Worm (Caenorhabditis elegans): ENCODE data around the gene F02A9.1.

Gene F02A9.1

DNA sequence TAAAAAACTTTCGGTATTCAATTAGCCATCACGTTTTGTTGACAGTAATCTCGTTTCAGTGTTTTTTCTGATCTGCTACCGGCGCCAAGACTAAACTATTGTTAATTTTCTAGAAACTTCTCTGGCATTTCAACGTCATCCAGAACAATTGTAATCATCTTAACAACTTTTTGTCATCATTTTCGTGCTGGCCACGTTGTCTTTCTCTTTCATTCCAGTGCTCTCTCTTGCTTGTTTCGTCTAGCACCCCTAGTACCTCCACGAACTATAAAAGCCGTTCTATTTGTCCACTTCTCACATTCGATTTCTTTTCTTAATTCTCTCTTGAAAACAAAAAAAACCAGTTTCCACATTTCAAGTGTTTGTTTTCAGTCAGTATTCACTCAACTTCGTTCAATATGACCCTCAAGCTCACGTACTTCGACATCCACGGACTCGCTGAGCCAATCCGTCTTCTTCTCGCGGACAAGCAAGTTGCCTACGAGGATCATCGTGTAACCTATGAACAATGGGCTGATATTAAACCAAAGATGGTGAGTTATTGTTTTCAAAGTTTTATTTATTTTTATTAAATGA lies 18.6 kb downstream of the F02A9.1 start, which contains the start of gene gst-1 (continued):
- TF ChIP-seq unc-62 (GFP tag; optimal IDR thresholded peaks at IDR 0.05 in 1 of 2), result peak in 1 of 2 experiments; percentile 93
- TF ChIP-seq unc-62 (tag; optimal IDR thresholded peaks at IDR 0.05), result no peak
- TF ChIP-seq hlh-30 (tag; optimal IDR thresholded peaks at IDR 0.05; ENCODE audit: insufficient read depth), result peak; percentile 7
- TF ChIP-seq nhr-28 (tag; optimal IDR thresholded peaks at IDR 0.05), result peak; percentile 13
- peak; percentile 45 for TF ChIP-seq T20F7.1 (GFP tag; optimal IDR thresholded peaks at IDR 0.05)
- TF ChIP-seq Y5F2A.4 (GFP tag; optimal IDR thresholded peaks at IDR 0.05), result no peak
- TF ChIP-seq pha-4 (GFP tag; IDR thresholded peaks at IDR 0.05), result peak; percentile 40; the same call in 1 of the 2 replicates
- no peak for TF ChIP-seq pha-4 (tag; optimal IDR thresholded peaks at IDR 0.05)
- no peak for TF ChIP-seq nhr-6 (tag; optimal IDR thresholded peaks at IDR 0.05)

DNA sequence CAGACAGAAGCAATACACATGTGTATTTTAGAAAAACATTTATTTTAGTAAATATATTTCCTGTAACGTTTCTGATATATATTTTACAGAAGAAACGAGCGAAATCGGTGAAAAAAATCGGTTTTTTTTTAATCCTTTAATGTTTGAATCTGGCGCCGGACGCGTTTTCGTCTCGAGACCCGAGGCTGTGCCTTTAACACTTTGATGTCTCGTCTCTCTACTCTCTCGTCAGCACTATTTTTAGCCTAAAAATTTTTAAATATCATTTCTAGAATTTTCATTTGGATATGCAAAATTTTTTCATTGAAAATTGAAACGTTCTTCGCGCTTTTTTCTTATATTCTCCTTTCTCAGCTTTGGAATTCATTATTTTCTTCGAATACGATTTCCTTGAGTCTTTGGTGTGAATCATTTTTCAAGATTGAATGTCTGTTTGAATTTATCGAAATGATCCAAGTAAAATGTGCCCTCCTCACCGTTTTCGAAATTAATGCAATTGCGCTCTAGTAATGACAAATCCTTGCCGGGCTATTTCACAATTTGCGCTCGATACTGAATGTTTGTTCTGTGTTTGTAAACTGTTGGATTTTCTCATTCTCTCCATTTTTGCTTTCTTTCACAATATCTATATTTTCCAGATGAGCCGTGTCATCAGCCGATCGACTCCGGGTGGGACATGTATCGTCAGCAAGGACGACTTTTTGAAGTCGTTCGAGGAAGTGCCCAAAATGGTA lies 23.0 kb downstream of the F02A9.1 start, which contains the start of gene cls-2:
Gene cls-2, plus strand, starts transcription at position 635 of the 734 bp plus-strand sequence.
- TF ChIP-seq F49E8.2 (tag; optimal IDR thresholded peaks at IDR 0.05; ENCODE audit: borderline replicate concordance) (no peak), snpc-1.2 (GFP tag; IDR thresholded peaks at IDR 0.05) (no peak), lim-7 (GFP tag; IDR thresholded peaks at IDR 0.05) (peak; percentile 23; the same call in 1 of the 2 replicates), lin-29 (GFP tag; IDR thresholded peaks at IDR 0.05) (no peak), ctbp-1 (GFP tag; IDR thresholded peaks at IDR 0.05) (0 out of 2 replicates have a peak, but pooled peaks have one; percentile 14), daf-8 (GFP tag; IDR thresholded peaks at IDR 0.05) (no peak), mdt-29 (GFP tag; IDR thresholded peaks at IDR 0.05) (no peak), lin-13 (GFP tag; optimal IDR thresholded peaks at IDR 0.05) (no peak), mep-1 (tag; optimal IDR thresholded peaks at IDR 0.05) (no peak), ceh-32 (tag; optimal IDR thresholded peaks at IDR 0.05; ENCODE audit: poor library complexity) (no peak), dmd-6 (GFP tag; IDR thresholded peaks at IDR 0.05) (0 out of 2 replicates have a peak, but pooled peaks have one; percentile 7), nhr-42 (GFP tag; IDR thresholded peaks at IDR 0.05) (no peak), unc-130 (GFP tag; optimal IDR thresholded peaks at IDR 0.05) (no peak), ztf-7 (tag; optimal IDR thresholded peaks at IDR 0.05) (no peak)

DNA sequence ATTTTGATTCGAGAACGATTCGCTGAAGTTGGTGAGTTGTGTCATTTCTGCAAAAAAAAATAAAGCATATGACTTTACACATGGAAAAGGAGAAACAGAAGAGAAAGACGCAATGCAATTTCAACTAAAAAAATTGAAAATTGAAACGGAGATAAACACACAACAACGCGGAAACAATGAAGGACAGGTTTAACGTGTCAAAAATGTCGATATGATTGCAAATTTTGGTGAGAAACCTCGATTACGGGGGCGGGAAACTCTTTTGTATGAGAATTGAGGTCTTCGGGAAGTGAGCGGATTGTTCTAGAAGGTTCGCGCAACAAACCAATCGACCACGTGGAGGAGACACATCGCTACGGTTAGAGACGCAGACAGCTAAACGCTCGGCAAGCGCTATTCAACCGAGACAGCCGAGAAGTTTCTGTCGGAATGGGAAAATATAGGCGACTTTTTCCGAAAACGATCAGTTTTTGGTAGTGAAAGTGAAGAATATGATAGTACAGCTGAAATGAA lies 23.8 kb downstream of the F02A9.1 start, which contains the start of gene R107.5:
Gene R107.5, minus strand, starts transcription at position 51 of the 513 bp plus-strand sequence.
- TF ChIP-seq dmd-9 (GFP tag; IDR thresholded peaks at IDR 0.05), result peak; percentile 77; the same call in 1 of the 2 replicates
- TF ChIP-seq madf-5 (GFP tag; IDR thresholded peaks at IDR 0.05), result peak; percentile 47 to 79; a peak in 2 of 4 replicates
- TF ChIP-seq ceh-32 (tag; optimal IDR thresholded peaks at IDR 0.05; ENCODE audit: poor library complexity), result peak; percentile 3
- 0 out of 2 replicates have a peak, but pooled peaks have one; percentile 13 for TF ChIP-seq zip-11 (GFP tag; IDR thresholded peaks at IDR 0.05)
- peak; percentile 92 for TF ChIP-seq Y75B8A.6 (GFP tag; IDR thresholded peaks at IDR 0.05)
- TF ChIP-seq lim-7 (GFP tag; IDR thresholded peaks at IDR 0.05), result peak; percentile 67; the same call in 1 of the 2 replicates
- TF ChIP-seq nhr-25 (tag; optimal IDR thresholded peaks at IDR 0.05; ENCODE audit: borderline replicate concordance, insufficient read depth), result peak; percentile 88
- TF ChIP-seq unc-130 (GFP tag; optimal IDR thresholded peaks at IDR 0.05), result no peak
- peak; percentile 72 for TF ChIP-seq zfp-2 (tag; optimal IDR thresholded peaks at IDR 0.05)
- TF ChIP-seq skn-1 (tag; optimal IDR thresholded peaks at IDR 0.05), result no peak
- peak; percentile 87 for TF ChIP-seq ctbp-1 (GFP tag; IDR thresholded peaks at IDR 0.05)
- TF ChIP-seq ceh-82 (tag; optimal IDR thresholded peaks at IDR 0.05), result no peak
- peak; percentile 90 for TF ChIP-seq daf-19 (GFP tag; conservative IDR thresholded peaks at IDR 0.05)
- no peak for TF ChIP-seq ztf-11 (tag; optimal IDR thresholded peaks at IDR 0.05)
- TF ChIP-seq nhr-6 (tag; optimal IDR thresholded peaks at IDR 0.05), result peak; percentile 71
- TF ChIP-seq lsy-2 (tag; optimal IDR thresholded peaks at IDR 0.05), result peak; percentile 88 to 92
- TF ChIP-seq rbr-2 (tag; optimal IDR thresholded peaks at IDR 0.05), result peak; percentile 95
- TF ChIP-seq saeg-2 (GFP tag; IDR thresholded peaks at IDR 0.05), result peak; percentile 90
- peak; percentile 21 for TF ChIP-seq ztf-7 (tag; optimal IDR thresholded peaks at IDR 0.05)
- TF ChIP-seq ceh-62 (tag; optimal IDR thresholded peaks at IDR 0.05), result no peak
- TF ChIP-seq arid-1 (GFP tag; conservative IDR thresholded peaks at IDR 0.05), result peak; percentile 91
- peak; percentile 90 for TF ChIP-seq mep-1 (tag; optimal IDR thresholded peaks at IDR 0.05)
- TF ChIP-seq nhr-48 (tag; optimal IDR thresholded peaks at IDR 0.05), result peak; percentile 94
- TF ChIP-seq mdt-29 (GFP tag; IDR thresholded peaks at IDR 0.05), result peak; percentile 100
- peak; percentile 94 for TF ChIP-seq nhr-102 (tag; optimal IDR thresholded peaks at IDR 0.05)
- TF ChIP-seq nhr-28 (tag; optimal IDR thresholded peaks at IDR 0.05), result peak; percentile 75
- TF ChIP-seq nhr-77 (tag; optimal IDR thresholded peaks at IDR 0.05), result peak; percentile 74
- no peak for TF ChIP-seq lin-39 (tag; optimal IDR thresholded peaks at IDR 0.05)
- TF ChIP-seq zfp-3 (GFP tag; conservative IDR thresholded peaks at IDR 0.05), result peak; percentile 97
- TF ChIP-seq dpl-1 (GFP tag; optimal IDR thresholded peaks at IDR 0.05), result peak; percentile 73
